Worm (Caenorhabditis elegans): Measurements from ENCODE around the gene C27F2.9.
A peak's percentile ranks its signal among the peaks of the same experiment; 100 is the strongest.

The C27F2.9 gene

DNA sequence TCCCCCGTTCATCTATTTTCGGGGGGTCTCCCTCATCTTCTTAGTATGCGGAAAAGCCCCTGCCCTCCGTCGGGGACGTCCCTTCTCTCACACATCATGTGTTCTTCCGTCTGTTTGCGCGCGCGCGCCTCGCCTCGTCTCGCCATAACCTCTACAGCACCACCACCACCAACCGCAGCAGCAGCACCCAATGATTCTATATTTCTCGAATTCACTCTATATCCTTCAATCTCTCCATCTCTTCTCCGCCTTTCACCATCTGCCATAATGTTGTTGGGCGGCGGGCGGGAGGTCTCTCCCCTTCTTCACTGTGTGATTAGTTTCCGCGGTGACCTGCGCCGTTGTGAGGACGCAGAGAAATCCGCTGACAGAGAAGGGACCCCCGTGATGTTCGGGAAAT is 15.5 kb downstream of the C27F2.9 start (continued):
- TF ChIP-seq set-16 (GFP tag; IDR thresholded peaks at IDR 0.05) (peak; percentile 82), mdt-29 (GFP tag; IDR thresholded peaks at IDR 0.05) (no peak), ceh-82 (tag; optimal IDR thresholded peaks at IDR 0.05) (no peak), daf-16 (GFP tag; optimal IDR thresholded peaks at IDR 0.05) (no peak), daf-16 (tag; optimal IDR thresholded peaks at IDR 0.05) (no peak), ces-1 (GFP tag; optimal IDR thresholded peaks at IDR 0.05) (no peak), hlh-30 (tag; optimal IDR thresholded peaks at IDR 0.05; ENCODE audit: insufficient read depth) (peak; percentile 82), F49E8.2 (tag; optimal IDR thresholded peaks at IDR 0.05; ENCODE audit: borderline replicate concordance) (no peak), dpl-1 (GFP tag; optimal IDR thresholded peaks at IDR 0.05) (no peak), daf-8 (GFP tag; IDR thresholded peaks at IDR 0.05) (no peak), lin-13 (GFP tag; optimal IDR thresholded peaks at IDR 0.05) (no peak), hlh-11 (tag; optimal IDR thresholded peaks at IDR 0.05) (peak; percentile 36), nhr-42 (GFP tag; IDR thresholded peaks at IDR 0.05) (0 out of 2 replicates have a peak, but pooled peaks have one; percentile 27), lin-29 (GFP tag; IDR thresholded peaks at IDR 0.05) (no peak), nhr-237 (tag; optimal IDR thresholded peaks at IDR 0.05) (no peak), T20F7.1 (GFP tag; optimal IDR thresholded peaks at IDR 0.05) (no peak), nhr-48 (tag; optimal IDR thresholded peaks at IDR 0.05) (no peak), F10B5.3 (tag; optimal IDR thresholded peaks at IDR 0.05) (no peak), fkh-10 (GFP tag; optimal IDR thresholded peaks at IDR 0.05) (no peak), php-3 (GFP tag; IDR thresholded peaks at IDR 0.05) (no peak), nhr-77 (tag; optimal IDR thresholded peaks at IDR 0.05) (no peak), nhr-28 (tag; optimal IDR thresholded peaks at IDR 0.05) (no peak), unc-39 (tag; optimal IDR thresholded peaks at IDR 0.05) (no peak), dmd-8 (GFP tag; IDR thresholded peaks at IDR 0.05) (no peak), mxl-3 (GFP tag; optimal IDR thresholded peaks at IDR 0.05) (no peak), vab-7 (GFP tag; IDR thresholded peaks at IDR 0.05) (no peak), lin-1 (GFP tag; IDR thresholded peaks at IDR 0.05) (no peak), lsy-2 (tag; optimal IDR thresholded peaks at IDR 0.05) (no peak), lin-39 (tag; optimal IDR thresholded peaks at IDR 0.05) (no peak), pqm-1 (tag; optimal IDR thresholded peaks at IDR 0.05) (no peak), hif-1 (tag; optimal IDR thresholded peaks at IDR 0.05) (no peak), spr-1 (tag; optimal IDR thresholded peaks at IDR 0.05) (no peak), tag-97 (GFP tag; IDR thresholded peaks at IDR 0.05) (no peak), dmd-6 (GFP tag; IDR thresholded peaks at IDR 0.05) (no peak), ceh-44 (GFP tag; IDR thresholded peaks at IDR 0.05) (no peak), lir-3 (tag; optimal IDR thresholded peaks at IDR 0.05) (no peak), T26A8.4 (GFP tag; IDR thresholded peaks at IDR 0.05) (no peak), ceh-32 (tag; optimal IDR thresholded peaks at IDR 0.05; ENCODE audit: poor library complexity) (no peak), ztf-11 (tag; optimal IDR thresholded peaks at IDR 0.05) (no peak), nhr-11 (tag; optimal IDR thresholded peaks at IDR 0.05) (no peak), ceh-28 (tag; optimal IDR thresholded peaks at IDR 0.05) (no peak), zip-11 (GFP tag; IDR thresholded peaks at IDR 0.05) (no peak), ceh-62 (tag; optimal IDR thresholded peaks at IDR 0.05) (no peak), F44E2.7 (GFP tag; IDR thresholded peaks at IDR 0.05) (no peak), nhr-41 (GFP tag; IDR thresholded peaks at IDR 0.05) (no peak), rbr-2 (tag; optimal IDR thresholded peaks at IDR 0.05) (peak; percentile 23), zfp-3 (GFP tag; conservative IDR thresholded peaks at IDR 0.05) (no peak), nhr-10 (tag; optimal IDR thresholded peaks at IDR 0.05) (no peak), Y105C5A.15 (GFP tag; IDR thresholded peaks at IDR 0.05) (no peak), madf-5 (GFP tag; IDR thresholded peaks at IDR 0.05) (no peak), lin-38 (GFP tag; IDR thresholded peaks at IDR 0.05) (no peak), Y5F2A.4 (GFP tag; optimal IDR thresholded peaks at IDR 0.05) (no peak), lin-15B (tag; optimal IDR thresholded peaks at IDR 0.05) (no peak)

Data from whole organism, L4 larva.